Fruit fly (Drosophila melanogaster) whole organism, embryonic: ENCODE results near the gene CG44006.

Experiments
- ATbp ChIP-seq: fragments of 200-800 bp; sonication (Bioruptor generic); optimal IDR thresholded peaks from 2 replicates; lab custom pipeline; 2017; ENCODE audit warnings: missing biosample characterization, mild to moderate bottlenecking, missing genetic modification characterization, missing genetic modification reagents
- Asciz ChIP-seq: fragments of 200-800 bp; sonication (Bioruptor generic); optimal IDR thresholded peaks from 2 replicates; lab custom pipeline; 2017; ENCODE audit warnings: missing biosample characterization, mild to moderate bottlenecking, missing genetic modification characterization, missing genetic modification reagents
- Atf3 ChIP-seq: fragments of 200-800 bp; sonication (Bioruptor generic); optimal IDR thresholded peaks from 3 replicates; lab custom pipeline; 2016; ENCODE audit warnings: missing biosample characterization, missing genetic modification characterization
- Atf6 ChIP-seq: fragments of 200-800 bp; sonication (Bioruptor generic); IDR thresholded peaks from 2 replicates; pipeline ENCODE4 v1.3.6; 2022; ENCODE audit warnings: missing biosample characterization, missing genetic modification characterization
- B-H1 ChIP-seq: fragments of 200-800 bp; sonication (Bioruptor generic); IDR thresholded peaks from 3 replicates; pipeline ENCODE4 v1.3.6; 2022; ENCODE audit warnings: missing biosample characterization, missing genetic modification characterization
- CG10209 ChIP-seq: fragments of 200-800 bp; sonication (Bioruptor generic); optimal IDR thresholded peaks from 3 replicates; lab custom pipeline; 2017; ENCODE audit warnings: missing biosample characterization, mild to moderate bottlenecking, missing genetic modification characterization, missing genetic modification reagents
- CG10462 ChIP-seq: fragments of 200-800 bp; sonication (Bioruptor generic); optimal IDR thresholded peaks from 2 replicates; lab custom pipeline; 2016; ENCODE audit warnings: missing biosample characterization, missing genetic modification characterization
- CG11398 ChIP-seq: fragments of 200-800 bp; sonication (Bioruptor generic); optimal IDR thresholded peaks from 2 replicates; lab custom pipeline; 2016; ENCODE audit warnings: missing biosample characterization, missing genetic modification characterization
- CG12236 ChIP-seq: fragments of 200-800 bp; sonication (Bioruptor generic); optimal IDR thresholded peaks from 2 replicates; lab custom pipeline; 2016; ENCODE audit warnings: missing biosample characterization, missing genetic modification characterization
- CG12942 ChIP-seq: fragments of 200-800 bp; sonication (Bioruptor generic); optimal IDR thresholded peaks from 3 replicates; lab custom pipeline; 2016; ENCODE audit warnings: missing biosample characterization, missing genetic modification characterization
- CG14860 ChIP-seq: fragments of 200-800 bp; sonication (Bioruptor generic); IDR thresholded peaks from 3 replicates; pipeline ENCODE4 v1.3.6; 2022; ENCODE audit warnings: missing biosample characterization, missing genetic modification characterization; ENCODE audit not compliant: partially characterized antibody
- CG2120 ChIP-seq: fragments of 200-800 bp; sonication (Bioruptor generic); optimal IDR thresholded peaks from 3 replicates; lab custom pipeline; 2016; ENCODE audit warnings: missing biosample characterization, missing genetic modification characterization
- CG2889 ChIP-seq: fragments of 200-800 bp; sonication (Bioruptor generic); IDR thresholded peaks from 3 replicates; pipeline ENCODE4 v1.3.6; 2022; ENCODE audit warnings: missing biosample characterization, missing genetic modification characterization
- CG30020 ChIP-seq: fragments of 200-800 bp; optimal IDR thresholded peaks from 2 replicates; lab custom pipeline; 2019; ENCODE audit warnings: missing biosample characterization, mild to moderate bottlenecking, missing genetic modification characterization, moderate library complexity
- CG34224 ChIP-seq: fragments of 200-800 bp; sonication (Bioruptor generic); IDR thresholded peaks from 3 replicates; pipeline ENCODE4 v1.3.6; 2022; ENCODE audit warnings: missing biosample characterization, missing genetic modification characterization; ENCODE audit not compliant: partially characterized antibody
- CG3838 ChIP-seq: fragments of 200-800 bp; sonication (Bioruptor generic); optimal IDR thresholded peaks from 3 replicates; lab custom pipeline; 2016; ENCODE audit warnings: missing biosample characterization, missing genetic modification characterization
- CG42726 ChIP-seq: fragments of 200-800 bp; sonication (Bioruptor generic); IDR thresholded peaks from 2 replicates; pipeline ENCODE4 v1.3.6; 2022; ENCODE audit warnings: missing biosample characterization, missing genetic modification characterization; ENCODE audit not compliant: partially characterized antibody
- CG7745 ChIP-seq: fragments of 200-800 bp; sonication (Bioruptor generic); optimal IDR thresholded peaks from 2 replicates; lab custom pipeline; 2018; ENCODE audit warnings: missing biosample characterization, mild to moderate bottlenecking, missing genetic modification characterization, moderate library complexity
- CG7839 ChIP-seq: fragments of 200-800 bp; sonication (Bioruptor generic); optimal IDR thresholded peaks from 3 replicates; lab custom pipeline; 2018; ENCODE audit warnings: missing biosample characterization, mild to moderate bottlenecking, missing genetic modification characterization, moderate library complexity
- CG8388 ChIP-seq: fragments of 200-800 bp; sonication (Bioruptor generic); optimal IDR thresholded peaks from 2 replicates; lab custom pipeline; 2019; ENCODE audit warnings: missing biosample characterization, mild to moderate bottlenecking, missing genetic modification characterization, moderate library complexity
- CG8478 ChIP-seq: fragments of >200 bp; optimal IDR thresholded peaks from 2 replicates; lab custom pipeline; 2018
- CTCF ChIP-seq: fragments of 200-800 bp; sonication (Bioruptor generic); optimal IDR thresholded peaks from 2 replicates; lab custom pipeline; 2017; ENCODE audit warnings: missing biosample characterization, mild to moderate bottlenecking, missing genetic modification characterization, moderate library complexity
- CkIIα-i1 ChIP-seq: fragments of 200-800 bp; sonication (Bioruptor generic); IDR thresholded peaks from 2 replicates; pipeline ENCODE4 v1.3.6; 2022; ENCODE audit warnings: missing biosample characterization, missing genetic modification characterization
- Ets65A ChIP-seq: fragments of 200-800 bp; sonication (Bioruptor generic); peaks from one replicate; lab custom pipeline; 2016; ENCODE audit warnings: missing biosample characterization, missing genetic modification characterization
- H15 ChIP-seq: fragments of 200-800 bp; sonication (Bioruptor generic); IDR thresholded peaks from 3 replicates; pipeline ENCODE4 v1.3.6; 2022; ENCODE audit warnings: missing biosample characterization, missing genetic modification characterization
- HLH3B ChIP-seq: fragments of 200-800 bp; sonication (Bioruptor generic); IDR thresholded peaks from 2 replicates; pipeline ENCODE4 v1.3.6; 2022; ENCODE audit warnings: missing biosample characterization, missing genetic modification characterization
- HLH54F ChIP-seq: fragments of 200-800 bp; sonication (Bioruptor generic); optimal IDR thresholded peaks from 3 replicates; lab custom pipeline; 2016; ENCODE audit warnings: missing biosample characterization, missing genetic modification characterization
- Mes4 ChIP-seq: fragments of 200-800 bp; sonication (Bioruptor generic); optimal IDR thresholded peaks from 2 replicates; lab custom pipeline; 2016; ENCODE audit warnings: missing biosample characterization, missing genetic modification characterization
- NFAT ChIP-seq: fragments of 200-800 bp; sonication (Bioruptor generic); IDR thresholded peaks from 2 replicates; pipeline ENCODE4 v1.3.6; 2022; ENCODE audit warnings: missing biosample characterization, missing genetic modification characterization
- Nf-YA ChIP-seq: fragments of 200-800 bp; sonication (Bioruptor generic); IDR thresholded peaks from 2 replicates; pipeline ENCODE4 v1.3.6; 2022; ENCODE audit warnings: missing biosample characterization, missing genetic modification characterization
- Oli ChIP-seq: fragments of 200-800 bp; sonication (Bioruptor generic); optimal IDR thresholded peaks from 2 replicates; lab custom pipeline; 2018; ENCODE audit warnings: missing biosample characterization, mild to moderate bottlenecking, missing genetic modification characterization, moderate library complexity
- Poxn ChIP-seq: fragments of 200-800 bp; sonication (Bioruptor generic); IDR thresholded peaks from 2 replicates; pipeline ENCODE4 v1.3.6; 2022; ENCODE audit warnings: missing biosample characterization, missing genetic modification characterization
- Rx ChIP-seq: fragments of 200-800 bp; sonication (Bioruptor generic); IDR thresholded peaks from 2 replicates; pipeline ENCODE4 v1.3.6; 2022; ENCODE audit warnings: missing biosample characterization, missing genetic modification characterization
- Six4 ChIP-seq: fragments of 200-800 bp; sonication (Bioruptor generic); optimal IDR thresholded peaks from 2 replicates; lab custom pipeline; 2016; ENCODE audit warnings: missing biosample characterization, missing genetic modification characterization
- ab ChIP-seq: fragments of 200-800 bp; sonication (Bioruptor generic); optimal IDR thresholded peaks from 2 replicates; lab custom pipeline; 2016; ENCODE audit warnings: missing biosample characterization, missing genetic modification characterization
- al ChIP-seq: fragments of 200-800 bp; sonication (Bioruptor generic); IDR thresholded peaks from 2 replicates; pipeline ENCODE4 v1.3.6; 2022; ENCODE audit warnings: missing biosample characterization, missing genetic modification characterization
- caup ChIP-seq: fragments of 200-800 bp; sonication (Bioruptor generic); optimal IDR thresholded peaks from 3 replicates; lab custom pipeline; 2017; ENCODE audit warnings: missing biosample characterization, mild to moderate bottlenecking, missing genetic modification characterization, moderate library complexity; ENCODE audit not compliant: severe bottlenecking
- crc ChIP-seq: fragments of 200-800 bp; sonication (Bioruptor generic); optimal IDR thresholded peaks from 2 replicates; lab custom pipeline; 2016; ENCODE audit warnings: missing biosample characterization, missing genetic modification characterization
- crp ChIP-seq, 2 experiments: fragments of 200-800 bp; sonication (Bioruptor generic); optimal IDR thresholded peaks; 2 replicates in 1 of 2; 3 replicates in 1 of 2; lab custom pipeline; 2017; ENCODE audit warnings: missing biosample characterization in 2 of 2, missing genetic modification characterization in 2 of 2, mild to moderate bottlenecking in 1 of 2, moderate library complexity in 1 of 2
- dysf ChIP-seq: fragments of 200-800 bp; sonication (Bioruptor generic); IDR thresholded peaks from 3 replicates; pipeline ENCODE4 v1.3.6; 2022; ENCODE audit warnings: missing biosample characterization, missing genetic modification characterization
- esg ChIP-seq: fragments of 200-800 bp; sonication (Bioruptor generic); conservative IDR thresholded peaks from 2 replicates; pipeline ENCODE4 v1.3.6; 2022; ENCODE audit warnings: missing biosample characterization, missing genetic modification characterization
- eve ChIP-seq, 2 experiments: fragments of >200 bp; optimal IDR thresholded peaks; 2 replicates each; lab custom pipeline; 2017; ENCODE audit warnings: missing biosample characterization in 2 of 2, missing genetic modification characterization in 2 of 2
- lmd ChIP-seq: fragments of 200-800 bp; sonication (Bioruptor generic); IDR thresholded peaks from 2 replicates; pipeline ENCODE4 v1.3.6; 2022; ENCODE audit warnings: missing biosample characterization, missing genetic modification characterization
- nerfin-1 ChIP-seq: fragments of 200-800 bp; sonication (Bioruptor generic); optimal IDR thresholded peaks from 3 replicates; lab custom pipeline; 2019; ENCODE audit warnings: missing biosample characterization, mild to moderate bottlenecking, missing genetic modification characterization, moderate library complexity
- oc ChIP-seq: fragments of 200-800 bp; sonication (Bioruptor generic); optimal IDR thresholded peaks from 2 replicates; lab custom pipeline; 2018; ENCODE audit warnings: missing biosample characterization, mild to moderate bottlenecking, missing genetic modification characterization, moderate library complexity
- pan ChIP-seq, 4 experiments: fragments of >200 bp in 3 of 4; fragments of 200-800 bp in 1 of 4; sonication (Bioruptor generic) in 1 of 4; optimal IDR thresholded peaks in 3 of 4; IDR thresholded peaks in 1 of 4; 2 replicates each; pipeline versions ENCODE4 v1.3.6 to Lab custom; 2017 to 2022; ENCODE audit warnings: missing biosample characterization in 2 of 4, missing genetic modification characterization in 2 of 4, mixed read lengths in 1 of 4
- shn ChIP-seq: fragments of 200-800 bp; sonication (Bioruptor generic); optimal IDR thresholded peaks from 3 replicates; lab custom pipeline; 2016; ENCODE audit warnings: missing biosample characterization, missing genetic modification characterization
- tup ChIP-seq: fragments of 200-800 bp; sonication (Bioruptor generic); optimal IDR thresholded peaks from 2 replicates; lab custom pipeline; 2016; ENCODE audit warnings: missing biosample characterization, mild to moderate bottlenecking, missing genetic modification characterization, moderate library complexity
- vvl ChIP-seq: fragments of 200-800 bp; sonication (Bioruptor generic); IDR thresholded peaks from 2 replicates; pipeline ENCODE4 v1.3.6; 2022; ENCODE audit warnings: missing biosample characterization, missing genetic modification characterization

Gene CG44006

dm6 chr3L:18029546-18030300 is 40.2 kb downstream of the CG44006 start (continued):
- peak; percentile 73 for TF ChIP-seq CG12942 (GFP tag; lab: Kevin White, UChicago)
- TF ChIP-seq CG7839, result peak; percentile 65
- no peak for TF ChIP-seq pan (optimal IDR thresholded peaks at IDR 0.05; lab: Kevin White, UChicago)
- TF ChIP-seq pan (GFP tag; optimal IDR thresholded peaks at IDR 0.05 in 1 of 2, IDR thresholded peaks at IDR 0.05 in 1 of 2), result peak in 1 of 2 experiments; percentile 64
- peak; percentile 57; the same call in 1 of the 2 replicates for TF ChIP-seq HLH3B (GFP tag; lab: Robert Waterston, UW)
- TF ChIP-seq nerfin-1 (tag; lab: Kevin White, UChicago), result peak; percentile 76
- no peak for TF ChIP-seq CG14860 (GFP tag; lab: Robert Waterston, UW)
- TF ChIP-seq NFAT, result no peak
- peak; percentile 84 for TF ChIP-seq CG11398 (GFP tag; lab: Kevin White, UChicago)
- peak; percentile 17 for TF ChIP-seq Oli (tag; lab: Kevin White, UChicago)
- no peak for TF ChIP-seq Poxn (GFP tag; lab: Robert Waterston, UW)
- TF ChIP-seq esg (GFP tag; lab: Robert Waterston, UW), result no peak
- peak; percentile 44 for TF ChIP-seq ab (GFP tag; lab: Kevin White, UChicago)
- TF ChIP-seq crc (GFP tag; lab: Kevin White, UChicago), result peak; percentile 12
- no peak for TF ChIP-seq CG8478 (lab: Kevin White, UChicago)
- TF ChIP-seq CG2889, result no peak
- TF ChIP-seq HLH54F (GFP tag; lab: Kevin White, UChicago), result no peak
- TF ChIP-seq lmd (GFP tag; lab: Robert Waterston, UW), result peak; percentile 18; the same call in 1 of the 2 replicates
- TF ChIP-seq oc (tag; lab: Kevin White, UChicago), result peak; percentile 94
- TF ChIP-seq eve (GFP tag; optimal IDR thresholded peaks at IDR 0.05; lab: Kevin White, UChicago), result no peak
- TF ChIP-seq Mes4, result peak; percentile 69
- TF ChIP-seq crp (GFP tag; optimal IDR thresholded peaks at IDR 0.05; lab: Kevin White, UChicago), result peak in 1 of 2 experiments; percentile 19
- peak; percentile 41 for TF ChIP-seq CG10462 (GFP tag; lab: Kevin White, UChicago)
- peak; percentile 43 for TF ChIP-seq CTCF (GFP tag; lab: Kevin White, UChicago)
- no peak for TF ChIP-seq Rx
- TF ChIP-seq CG8388 (GFP tag; lab: Kevin White, UChicago), result peak; percentile 10
- TF ChIP-seq Atf6 (GFP tag; lab: Robert Waterston, UW), result peak; percentile 83
- peak; percentile 47 for TF ChIP-seq Six4 (GFP tag; lab: Kevin White, UChicago)
- peak; percentile 79 for TF ChIP-seq CG7745 (tag; lab: Kevin White, UChicago)
- TF ChIP-seq Ets65A (GFP tag; lab: Kevin White, UChicago), result no peak
- TF ChIP-seq vvl, result peak; percentile 81
- TF ChIP-seq dysf (GFP tag; lab: Robert Waterston, UW), result peak; percentile 26; the same call in 1 of the 3 replicates
- TF ChIP-seq ATbp, result peak; percentile 92
- TF ChIP-seq CG12236 (GFP tag; lab: Kevin White, UChicago), result peak; percentile 84
- TF ChIP-seq tup (GFP tag; lab: Kevin White, UChicago), result peak; percentile 74
- peak; percentile 82 for TF ChIP-seq caup (GFP tag; lab: Kevin White, UChicago)
- TF ChIP-seq Asciz (GFP tag; lab: Kevin White, UChicago), result peak; percentile 86
- peak; percentile 7; the same call in 1 of the 2 replicates for TF ChIP-seq CG42726
- peak; percentile 57 for TF ChIP-seq shn (GFP tag; lab: Kevin White, UChicago)
- TF ChIP-seq CG30020 (tag; lab: Kevin White, UChicago), result no peak
- TF ChIP-seq CG2120, result peak; percentile 58
- peak; percentile 86 for TF ChIP-seq CG10209 (GFP tag; lab: Kevin White, UChicago)
- TF ChIP-seq CG34224 (GFP tag; lab: Robert Waterston, UW), result peak; percentile 57
- peak; percentile 20; the same call in 1 of the 2 replicates for TF ChIP-seq Nf-YA (GFP tag; lab: Robert Waterston, UW)
- no peak for TF ChIP-seq CkIIα-i1 (GFP tag; lab: Robert Waterston, UW)
- TF ChIP-seq al (GFP tag; lab: Robert Waterston, UW), result no peak
- peak; percentile 40; the same call in 1 of the 3 replicates for TF ChIP-seq B-H1 (GFP tag; lab: Robert Waterston, UW)
- no peak for TF ChIP-seq H15
- TF ChIP-seq CG3838 (GFP tag; lab: Kevin White, UChicago), result peak; percentile 66
- TF ChIP-seq Atf3 (GFP tag; lab: Kevin White, UChicago), result peak; percentile 64
